Worm (Caenorhabditis elegans) whole organism, L2 larva: ENCODE data around the gene elt-7.

ENCODE experiments used
- C34F6.9 ChIP-seq: fragments of 150-350 bp; optimal IDR thresholded peaks from 2 replicates; lab custom pipeline; 2014; ENCODE audit warnings: missing biosample characterization, missing genetic modification characterization
- F13H6.1 ChIP-seq: sonication (generic microtip); optimal IDR thresholded peaks from 2 replicates; lab custom pipeline; 2016; ENCODE audit warnings: missing genetic modification characterization, missing compliant biosample characterization
- R02D3.7 ChIP-seq: fragments of 150-350 bp; optimal IDR thresholded peaks from 2 replicates; lab custom pipeline; 2014; ENCODE audit warnings: missing biosample characterization, missing genetic modification characterization
- Y55F3AM.14 ChIP-seq: fragments of 200-800 bp; sonication (Bioruptor generic); optimal IDR thresholded peaks from 2 replicates; lab custom pipeline; 2018; ENCODE audit warnings: mild to moderate bottlenecking, missing genetic modification characterization, missing compliant biosample characterization
- ZK546.5 ChIP-seq: sonication (generic microtip); optimal IDR thresholded peaks from 2 replicates; lab custom pipeline; 2017; ENCODE audit warnings: missing biosample characterization, missing genetic modification characterization
- alr-1 ChIP-seq: fragments of 150-350 bp; optimal IDR thresholded peaks from 2 replicates; lab custom pipeline; 2014; ENCODE audit warnings: missing biosample characterization, missing genetic modification characterization
- aly-2 ChIP-seq: fragments of 150-350 bp; optimal IDR thresholded peaks from 2 replicates; lab custom pipeline; 2014; ENCODE audit warnings: missing biosample characterization, missing genetic modification characterization
- ama-1 ChIP-seq: fragments of 150-350 bp; optimal IDR thresholded peaks from 2 replicates; lab custom pipeline; 2018; ENCODE audit warnings: inconsistent platforms
- blmp-1 ChIP-seq: sonication (generic microtip); optimal IDR thresholded peaks from 2 replicates; lab custom pipeline; 2017; ENCODE audit warnings: missing genetic modification characterization, mild to moderate bottlenecking, missing compliant biosample characterization, antibody characterized with exemption, moderate library complexity; ENCODE audit not compliant: insufficient read depth
- ceh-16 ChIP-seq: fragments of 150-350 bp; optimal IDR thresholded peaks from 2 replicates; lab custom pipeline; 2014; ENCODE audit warnings: missing biosample characterization, missing genetic modification characterization
- ceh-82 ChIP-seq: fragments of 150-350 bp; optimal IDR thresholded peaks from 2 replicates; lab custom pipeline; 2014; ENCODE audit warnings: missing biosample characterization, missing genetic modification characterization
- crh-2 ChIP-seq: sonication (generic microtip); optimal IDR thresholded peaks from 2 replicates; lab custom pipeline; 2017; ENCODE audit warnings: missing biosample characterization, missing genetic modification characterization
- egl-27 ChIP-seq: sonication (generic microtip); optimal IDR thresholded peaks from 3 replicates; lab custom pipeline; 2017; ENCODE audit warnings: missing biosample characterization, missing genetic modification reagents, missing genetic modification characterization
- elt-1 ChIP-seq: fragments of 150-350 bp; optimal IDR thresholded peaks from 2 replicates; lab custom pipeline; 2014; ENCODE audit warnings: missing biosample characterization, missing genetic modification characterization
- fos-1 ChIP-seq: fragments of 150-350 bp; optimal IDR thresholded peaks from 2 replicates; lab custom pipeline; 2014; ENCODE audit warnings: missing biosample characterization, missing genetic modification characterization
- gmeb-1 ChIP-seq: fragments of 150-350 bp; optimal IDR thresholded peaks from 2 replicates; lab custom pipeline; 2014; ENCODE audit warnings: missing biosample characterization, missing genetic modification characterization
- lin-11 ChIP-seq: fragments of 150-350 bp; sonication (generic microtip); optimal IDR thresholded peaks from 2 replicates; lab custom pipeline; 2014; ENCODE audit warnings: missing biosample characterization, missing genetic modification characterization, inconsistent platforms, mixed read lengths
- lin-13 ChIP-seq: fragments of 150-350 bp; optimal IDR thresholded peaks from 2 replicates; lab custom pipeline; 2014; ENCODE audit warnings: missing biosample characterization, missing genetic modification reagents, missing genetic modification characterization
- lin-39 ChIP-seq: fragments of 150-350 bp; optimal IDR thresholded peaks from 2 replicates; lab custom pipeline; 2014; ENCODE audit warnings: missing biosample characterization, missing genetic modification reagents, missing genetic modification characterization
- lsy-2 ChIP-seq, 2 experiments: fragments of 150-350 bp in 1 of 2; sonication (generic microtip) in 1 of 2; optimal IDR thresholded peaks; 2 replicates each; lab custom pipeline; 2014 to 2017; ENCODE audit warnings: missing biosample characterization in 2 of 2, missing genetic modification characterization in 2 of 2
- mab-5 ChIP-seq: fragments of 150-350 bp; optimal IDR thresholded peaks from 2 replicates; lab custom pipeline; 2014; ENCODE audit warnings: missing biosample characterization, missing genetic modification characterization
- mbf-1 ChIP-seq: sonication (generic microtip); optimal IDR thresholded peaks from 2 replicates; lab custom pipeline; 2017; ENCODE audit warnings: missing biosample characterization, missing genetic modification characterization
- mdl-1 ChIP-seq, 2 experiments: fragments of 150-350 bp in 1 of 2; sonication (generic microtip) in 1 of 2; optimal IDR thresholded peaks; 2 replicates each; lab custom pipeline; 2017; ENCODE audit warnings: missing biosample characterization in 2 of 2, missing genetic modification characterization in 2 of 2
- nhr-10 ChIP-seq: sonication (generic microtip); optimal IDR thresholded peaks from 2 replicates; lab custom pipeline; 2017; ENCODE audit warnings: missing biosample characterization, missing genetic modification characterization
- nhr-12 ChIP-seq: fragments of 150-350 bp; optimal IDR thresholded peaks from 2 replicates; lab custom pipeline; 2014; ENCODE audit warnings: missing biosample characterization, missing genetic modification characterization
- nhr-129 ChIP-seq: fragments of 150-350 bp; optimal IDR thresholded peaks from 2 replicates; lab custom pipeline; 2014; ENCODE audit warnings: missing biosample characterization, missing genetic modification characterization
- nhr-21 ChIP-seq: fragments of 150-350 bp; optimal IDR thresholded peaks from 2 replicates; lab custom pipeline; 2014; ENCODE audit warnings: missing biosample characterization, missing genetic modification characterization
- nhr-237 ChIP-seq: fragments of 150-350 bp; optimal IDR thresholded peaks from 2 replicates; lab custom pipeline; 2014; ENCODE audit warnings: missing biosample characterization, missing genetic modification characterization
- nhr-25 ChIP-seq: fragments of 150-350 bp; sonication (generic microtip); optimal IDR thresholded peaks from 3 replicates; lab custom pipeline; 2014; ENCODE audit warnings: missing biosample characterization, missing genetic modification characterization
- nhr-6 ChIP-seq: fragments of 150-350 bp; optimal IDR thresholded peaks from 2 replicates; lab custom pipeline; 2014; ENCODE audit warnings: missing biosample characterization, missing genetic modification characterization
- nhr-77 ChIP-seq: fragments of 150-350 bp; optimal IDR thresholded peaks from 2 replicates; lab custom pipeline; 2014; ENCODE audit warnings: missing biosample characterization, missing genetic modification characterization
- peb-1 ChIP-seq: fragments of 150-350 bp; optimal IDR thresholded peaks from 2 replicates; lab custom pipeline; 2014; ENCODE audit warnings: missing biosample characterization, missing genetic modification characterization
- sem-4 ChIP-seq: fragments of 150-350 bp; optimal IDR thresholded peaks from 2 replicates; lab custom pipeline; 2014; ENCODE audit warnings: missing biosample characterization, missing genetic modification reagents, missing genetic modification characterization
- skn-1 ChIP-seq: sonication (generic microtip); optimal IDR thresholded peaks from 2 replicates; lab custom pipeline; 2017; ENCODE audit warnings: missing biosample characterization, missing genetic modification characterization
- sma-3 ChIP-seq: sonication (generic microtip); optimal IDR thresholded peaks from 2 replicates; lab custom pipeline; 2016; ENCODE audit warnings: missing genetic modification reagents, missing genetic modification characterization, missing compliant biosample characterization
- sma-9 ChIP-seq, 2 experiments: fragments of 150-350 bp in 1 of 2; sonication (generic microtip) in 1 of 2; optimal IDR thresholded peaks; 2 replicates each; lab custom pipeline; 2014 to 2016; ENCODE audit warnings: missing genetic modification characterization in 2 of 2, mild to moderate bottlenecking in 1 of 2, missing biosample characterization in 1 of 2, missing compliant biosample characterization in 1 of 2, missing genetic modification reagents in 1 of 2, moderate library complexity in 1 of 2
- unc-39 ChIP-seq: fragments of 150-350 bp; optimal IDR thresholded peaks from 2 replicates; lab custom pipeline; 2014; ENCODE audit warnings: missing biosample characterization, missing genetic modification characterization
- unc-55 ChIP-seq: fragments of 150-350 bp; sonication (generic microtip); optimal IDR thresholded peaks from 3 replicates; lab custom pipeline; 2014; ENCODE audit warnings: missing biosample characterization, missing genetic modification reagents, missing genetic modification characterization
- unc-62 ChIP-seq: fragments of 150-350 bp; optimal IDR thresholded peaks from 2 replicates; lab custom pipeline; 2014; ENCODE audit warnings: missing biosample characterization, missing genetic modification reagents, missing genetic modification characterization
- zag-1 ChIP-seq: fragments of 150-350 bp; optimal IDR thresholded peaks from 2 replicates; lab custom pipeline; 2014; ENCODE audit warnings: missing biosample characterization, missing genetic modification characterization
- ztf-1 ChIP-seq: fragments of 200-800 bp; sonication (Bioruptor generic); conservative IDR thresholded peaks from 2 replicates; pipeline ENCODE4 v1.3.6; 2022; ENCODE audit warnings: missing genetic modification characterization, missing compliant biosample characterization
- ztf-11 ChIP-seq: sonication (generic microtip); optimal IDR thresholded peaks from 2 replicates; lab custom pipeline; 2017; ENCODE audit warnings: missing biosample characterization, missing genetic modification characterization
- ztf-4 ChIP-seq: fragments of 150-350 bp; optimal IDR thresholded peaks from 2 replicates; lab custom pipeline; 2014; ENCODE audit warnings: missing biosample characterization, missing genetic modification characterization

elt-7 gene

ce11 chrV:4731154-4731961 lies 39.1 kb upstream of the elt-7 start, which contains the start of gene F39G3.3:
TSS of gene F39G3.3 (plus strand) at chrV:4731911.
- peak; percentile 3 for TF ChIP-seq ama-1
- peak; percentile 30 for TF ChIP-seq fos-1 (tag; lab: Kevin White, UChicago)
- no peak for TF ChIP-seq ceh-16
- TF ChIP-seq sma-9 (GFP tag; optimal IDR thresholded peaks at IDR 0.05; lab: Kevin White, UChicago): peak; percentile 51
- TF ChIP-seq sma-9 (tag; optimal IDR thresholded peaks at IDR 0.05; lab: Kevin White, UChicago): no peak
- no peak for TF ChIP-seq mdl-1 (tag; optimal IDR thresholded peaks at IDR 0.05; lab: Kevin White, UChicago)
- no peak for TF ChIP-seq peb-1 (tag; lab: Kevin White, UChicago)
- no peak for TF ChIP-seq lin-39 (tag; lab: Kevin White, UChicago)
- TF ChIP-seq unc-39 (tag; lab: Kevin White, UChicago): no peak
- TF ChIP-seq elt-1: no peak
- TF ChIP-seq nhr-21 (tag; lab: Kevin White, UChicago): peak; percentile 6
- TF ChIP-seq sem-4: peak; percentile 48
- no peak for TF ChIP-seq mbf-1 (tag; lab: Kevin White, UChicago)
- peak in 1 of 2 experiments; percentile 67 for TF ChIP-seq lsy-2 (tag; optimal IDR thresholded peaks at IDR 0.05; lab: Kevin White, UChicago)
- TF ChIP-seq unc-62 (GFP tag; lab: Kevin White, UChicago): no peak
- TF ChIP-seq R02D3.7: no peak
- peak; percentile 12 for TF ChIP-seq skn-1
- TF ChIP-seq lin-13 (GFP tag; lab: Kevin White, UChicago): peak; percentile 59
- TF ChIP-seq nhr-77 (tag; lab: Kevin White, UChicago): no peak
- peak; percentile 69 for TF ChIP-seq gmeb-1 (tag; lab: Kevin White, UChicago)
- TF ChIP-seq lin-11: peak; percentile 47
- TF ChIP-seq egl-27 (tag; lab: Kevin White, UChicago): no peak
- TF ChIP-seq nhr-129 (tag; lab: Kevin White, UChicago): peak; percentile 38
- peak; percentile 58 for TF ChIP-seq F13H6.1 (tag; lab: Kevin White, UChicago)
- no peak for TF ChIP-seq Y55F3AM.14 (GFP tag; lab: Kevin White, UChicago)
- TF ChIP-seq alr-1 (tag; lab: Kevin White, UChicago): no peak
- TF ChIP-seq C34F6.9: peak; percentile 60
- no peak for TF ChIP-seq nhr-237
- no peak for TF ChIP-seq ZK546.5
- TF ChIP-seq nhr-6 (tag; lab: Kevin White, UChicago): no peak
- TF ChIP-seq nhr-25 (tag; lab: Kevin White, UChicago): peak; percentile 54
- TF ChIP-seq unc-55: peak; percentile 73
- peak; percentile 71 for TF ChIP-seq mab-5 (tag; lab: Kevin White, UChicago)
- TF ChIP-seq nhr-10 (tag; lab: Kevin White, UChicago): no peak
- TF ChIP-seq ztf-11 (tag; lab: Kevin White, UChicago): no peak
- TF ChIP-seq ztf-4 (tag; lab: Kevin White, UChicago): no peak
- TF ChIP-seq crh-2 (tag; lab: Kevin White, UChicago): peak; percentile 42
- TF ChIP-seq sma-3 (GFP tag; lab: Kevin White, UChicago): peak; percentile 40
- TF ChIP-seq ztf-1: no peak
- TF ChIP-seq aly-2 (tag; lab: Kevin White, UChicago): no peak
- TF ChIP-seq, all 48 proteins: peak for 18

- TF ChIP-seq egl-27 (tag; lab: Kevin White, UChicago) (no peak), nhr-12 (no peak), zag-1 (tag; lab: Kevin White, UChicago) (no peak), crh-2 (tag; lab: Kevin White, UChicago) (no peak), sem-4 (no peak), ZK546.5 (no peak), ztf-1 (no peak), lsy-2 (tag; optimal IDR thresholded peaks at IDR 0.05; lab: Kevin White, UChicago) (no peak), ceh-16 (no peak), blmp-1 (no peak), mdl-1 (tag; optimal IDR thresholded peaks at IDR 0.05; lab: Kevin White, UChicago) (no peak), peb-1 (tag; lab: Kevin White, UChicago) (no peak), unc-62 (GFP tag; lab: Kevin White, UChicago) (no peak), aly-2 (tag; lab: Kevin White, UChicago) (no peak), nhr-129 (tag; lab: Kevin White, UChicago) (no peak), ztf-4 (tag; lab: Kevin White, UChicago) (no peak), ceh-82 (no peak), lin-13 (GFP tag; lab: Kevin White, UChicago) (no peak)
These were observed 36.5 kb upstream of the elt-7 start for ce11 chrV:4733952-4734351.
